Worm (Caenorhabditis elegans) whole organism, L4 larva: ENCODE data around the gene C10A4.9.

ENCODE experiments used
- ama-1 ChIP-seq: fragments of 150-350 bp; optimal IDR thresholded peaks from 2 replicates; lab custom pipeline; 2014; ENCODE audit warnings: inconsistent platforms, mixed read lengths
- cey-2 ChIP-seq: sonication (generic microtip); optimal IDR thresholded peaks from 3 replicates; lab custom pipeline; 2017; ENCODE audit warnings: missing genetic modification characterization, mild to moderate bottlenecking, missing compliant biosample characterization, antibody characterized with exemption, borderline replicate concordance; ENCODE audit not compliant: insufficient read depth
- nhr-28 ChIP-seq: fragments of 150-350 bp; optimal IDR thresholded peaks from 2 replicates; lab custom pipeline; 2014; ENCODE audit warnings: missing biosample characterization, missing genetic modification characterization
- skn-1 ChIP-seq: fragments of 150-350 bp; optimal IDR thresholded peaks from 2 replicates; lab custom pipeline; 2014; ENCODE audit warnings: missing biosample characterization, missing genetic modification characterization
- zfp-3 ChIP-seq: fragments of 200-800 bp; sonication (Bioruptor generic); conservative IDR thresholded peaks from 2 replicates; pipeline ENCODE4 v1.3.6; 2022; ENCODE audit warnings: missing genetic modification reagents, missing genetic modification characterization, missing compliant biosample characterization

- TF ChIP-seq skn-1 (tag; lab: Kevin White, UChicago) (no peak), nhr-28 (no peak), zfp-3 (no peak), ama-1 (lab: Kevin White, UChicago) (no peak), cey-2 (tag; lab: Kevin White, UChicago) (no peak)
Measured at ce11 chrX:7415420-7415819, 5.3 kb upstream of the C10A4.9 start, which contains the start of gene C10A4.7.
